Fruit fly (Drosophila melanogaster) S2 (cell line): ENCODE data around the gene run.

Experiments
- CG8478 ChIP-seq: fragments of >200 bp; optimal IDR thresholded peaks from 2 replicates; lab custom pipeline; 2018
- CTCF ChIP-seq, 2 experiments: fragments of >200 bp; optimal IDR thresholded peaks; 2 replicates each; lab custom pipeline; 2018

run gene

DNA sequence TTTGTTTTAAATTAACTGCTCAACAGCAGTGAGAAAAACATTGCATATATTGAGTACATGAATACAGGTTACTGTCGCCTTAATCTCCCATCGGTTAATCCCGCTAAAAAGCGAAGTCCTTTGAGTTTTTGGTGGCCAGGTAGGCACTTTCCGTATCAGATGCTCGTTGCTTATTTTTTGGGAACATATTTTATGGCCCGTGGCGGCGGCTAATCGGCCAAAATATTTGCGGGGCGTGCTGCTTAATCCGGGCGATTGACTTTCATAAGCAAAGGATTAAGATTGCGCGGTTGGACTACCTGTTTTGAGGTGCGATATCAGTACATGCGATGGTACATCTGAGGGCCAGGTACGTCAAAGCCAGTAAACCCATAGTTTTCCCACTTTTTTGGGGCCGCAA, 743 bp downstream of the run start:
- TF ChIP-seq CTCF (optimal IDR thresholded peaks at IDR 0.05; lab: Kevin White, UChicago) (no peak), CG8478 (lab: Kevin White, UChicago) (no peak)

- TF ChIP-seq CTCF (optimal IDR thresholded peaks at IDR 0.05; lab: Kevin White, UChicago) (no peak), CG8478 (lab: Kevin White, UChicago) (no peak)
Observed at dm6 chrX:20693814-20694452, 3.5 kb downstream of the run start.

dm6 chrX:20702904-20703303, 12.4 kb downstream of the run start:
- TF ChIP-seq CTCF (optimal IDR thresholded peaks at IDR 0.05; lab: Kevin White, UChicago) (no peak), CG8478 (lab: Kevin White, UChicago) (no peak)

- no peak for TF ChIP-seq CG8478 (lab: Kevin White, UChicago)
- no peak for TF ChIP-seq CTCF (optimal IDR thresholded peaks at IDR 0.05; lab: Kevin White, UChicago)
Observed at dm6 chrX:20704337-20704736, 13.9 kb downstream of the run start.

dm6 chrX:20709682-20710081, 19.2 kb downstream of the run start:
- TF ChIP-seq CTCF (optimal IDR thresholded peaks at IDR 0.05; lab: Kevin White, UChicago) (no peak), CG8478 (lab: Kevin White, UChicago) (no peak)

- TF ChIP-seq CG8478 (lab: Kevin White, UChicago) (no peak), CTCF (optimal IDR thresholded peaks at IDR 0.05; lab: Kevin White, UChicago) (no peak)
Observed at dm6 chrX:20713317-20713716, 22.8 kb downstream of the run start.

DNA sequence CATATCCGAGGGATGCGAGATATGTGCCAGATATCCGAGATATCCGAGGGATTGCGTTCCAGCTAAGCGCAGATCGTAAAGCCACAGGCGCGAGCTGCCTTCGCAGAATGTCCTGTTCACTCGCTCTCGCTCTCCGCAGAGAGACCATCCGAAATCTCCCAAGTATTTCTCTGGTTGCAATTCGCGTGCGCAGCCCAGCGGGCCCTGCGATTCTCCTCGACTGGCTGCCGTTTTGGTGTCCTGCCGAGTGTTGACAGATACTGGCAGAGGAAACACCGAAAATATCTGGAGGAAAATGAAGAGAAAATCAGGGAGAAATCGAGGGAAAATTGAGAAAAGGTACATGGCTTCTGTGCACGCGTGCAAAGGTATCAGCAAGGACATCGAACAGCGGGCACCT, 27.0 kb downstream of the run start:
- TF ChIP-seq CTCF (optimal IDR thresholded peaks at IDR 0.05; lab: Kevin White, UChicago) (no peak), CG8478 (lab: Kevin White, UChicago) (no peak)

- TF ChIP-seq CTCF (optimal IDR thresholded peaks at IDR 0.05; lab: Kevin White, UChicago) (no peak), CG8478 (lab: Kevin White, UChicago) (no peak)
Observed at dm6 chrX:20721724-20722344, 31.4 kb downstream of the run start.

- TF ChIP-seq CG8478 (lab: Kevin White, UChicago) (no peak), CTCF (optimal IDR thresholded peaks at IDR 0.05; lab: Kevin White, UChicago) (no peak)
Observed at dm6 chrX:20723207-20723606, 32.7 kb downstream of the run start.

- TF ChIP-seq CG8478 (lab: Kevin White, UChicago), result no peak
Observed at dm6 chrX:20724475-20724874, 34.0 kb downstream of the run start.

dm6 chrX:20728591-20728990, 38.1 kb downstream of the run start:
- no peak for TF ChIP-seq CTCF (optimal IDR thresholded peaks at IDR 0.05; lab: Kevin White, UChicago)
- TF ChIP-seq CG8478 (lab: Kevin White, UChicago), result no peak

DNA sequence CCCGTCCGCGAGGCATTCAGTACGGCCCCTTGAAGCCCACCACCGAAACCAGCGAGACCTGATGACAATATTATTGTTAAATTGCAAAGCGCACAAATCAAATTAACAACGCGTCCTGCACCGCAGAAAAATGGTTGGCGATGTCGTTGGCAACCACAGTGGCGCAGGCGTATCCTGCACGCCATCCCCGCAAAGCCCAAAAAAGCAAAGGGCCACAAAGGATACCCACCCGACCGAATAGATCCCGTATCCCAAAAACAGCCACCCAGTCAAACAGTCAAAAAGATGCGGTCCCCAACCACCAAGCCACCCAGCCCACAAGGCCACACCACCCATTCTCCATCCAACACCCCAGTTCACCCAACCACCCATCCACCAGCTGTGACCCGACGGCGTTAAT, 41.0 kb downstream of the run start:
- no peak for TF ChIP-seq CTCF (optimal IDR thresholded peaks at IDR 0.05; lab: Kevin White, UChicago)
- TF ChIP-seq CG8478 (lab: Kevin White, UChicago), result no peak

dm6 chrX:20735910-20736483, 45.5 kb downstream of the run start, which contains the start of gene CG1324:
TSS of gene CG1324 (minus strand) at chrX:20735960.
- TF ChIP-seq CG8478 (lab: Kevin White, UChicago) (no peak), CTCF (optimal IDR thresholded peaks at IDR 0.05; lab: Kevin White, UChicago) (no peak)

dm6 chrX:20739581-20739980, 49.1 kb downstream of the run start:
- no peak for TF ChIP-seq CG8478 (lab: Kevin White, UChicago)
- no peak for TF ChIP-seq CTCF (optimal IDR thresholded peaks at IDR 0.05; lab: Kevin White, UChicago)

dm6 chrX:20745865-20746264, 55.4 kb downstream of the run start, which contains the start of gene CG15452:
TSS of gene CG15452 (minus strand) at chrX:20745965.
- TF ChIP-seq CTCF (optimal IDR thresholded peaks at IDR 0.05; lab: Kevin White, UChicago) (no peak), CG8478 (lab: Kevin White, UChicago) (no peak)
